Worm (Caenorhabditis elegans) whole organism, late embryonic: ENCODE results near the gene col-177.

Source experiments
- F13H6.1 ChIP-seq: sonication (generic microtip); optimal IDR thresholded peaks from 2 replicates; lab custom pipeline; 2016; ENCODE audit warnings: missing genetic modification characterization, missing compliant biosample characterization
- K09A11.1 ChIP-seq: sonication (generic microtip); optimal IDR thresholded peaks from 2 replicates; lab custom pipeline; 2017; ENCODE audit warnings: antibody characterized with exemption, mild to moderate bottlenecking, missing genetic modification characterization, missing compliant biosample characterization; ENCODE audit not compliant: insufficient read depth
- T23F11.4 ChIP-seq: fragments of 200-800 bp; sonication (Bioruptor generic); optimal IDR thresholded peaks from 2 replicates; lab custom pipeline; 2018; ENCODE audit warnings: mild to moderate bottlenecking, missing genetic modification characterization, missing compliant biosample characterization
- Y22D7AL.16 ChIP-seq: sonication (generic microtip); optimal IDR thresholded peaks from 2 replicates; lab custom pipeline; 2016; ENCODE audit warnings: missing genetic modification characterization, missing compliant biosample characterization
- ahr-1 ChIP-seq: sonication (generic microtip); optimal IDR thresholded peaks from 2 replicates; lab custom pipeline; 2016; ENCODE audit warnings: missing genetic modification characterization, missing compliant biosample characterization
- ama-1 ChIP-seq: fragments of 150-350 bp; optimal IDR thresholded peaks from 2 replicates; lab custom pipeline; 2014
- ceh-14 ChIP-seq: sonication (generic microtip); optimal IDR thresholded peaks from 2 replicates; lab custom pipeline; 2016; ENCODE audit warnings: missing genotype, missing genetic modification characterization, missing compliant biosample characterization
- ceh-18 ChIP-seq: sonication (generic microtip); optimal IDR thresholded peaks from 2 replicates; lab custom pipeline; 2016; ENCODE audit warnings: missing genetic modification characterization, missing compliant biosample characterization
- ceh-19 ChIP-seq: fragments of 200-800 bp; sonication (Bioruptor generic); optimal IDR thresholded peaks from 2 replicates; lab custom pipeline; 2018; ENCODE audit warnings: mild to moderate bottlenecking, missing genetic modification characterization, missing compliant biosample characterization
- ceh-2 ChIP-seq: sonication (generic microtip); optimal IDR thresholded peaks from 2 replicates; lab custom pipeline; 2016; ENCODE audit warnings: missing genotype, missing genetic modification characterization, missing compliant biosample characterization
- ceh-22 ChIP-seq: sonication (generic microtip); optimal IDR thresholded peaks from 2 replicates; lab custom pipeline; 2017; ENCODE audit warnings: missing biosample characterization, missing genetic modification characterization
- ceh-24 ChIP-seq: sonication (generic microtip); optimal IDR thresholded peaks from 2 replicates; lab custom pipeline; 2016; ENCODE audit warnings: mild to moderate bottlenecking, missing genetic modification characterization, missing compliant biosample characterization
- ceh-30 ChIP-seq: fragments of 150-350 bp; optimal IDR thresholded peaks from 2 replicates; lab custom pipeline; 2014; ENCODE audit warnings: missing biosample characterization, missing genetic modification characterization
- ceh-31 ChIP-seq: sonication (generic microtip); optimal IDR thresholded peaks from 2 replicates; lab custom pipeline; 2016; ENCODE audit warnings: missing genetic modification characterization, missing compliant biosample characterization
- ceh-34 ChIP-seq: sonication (generic microtip); optimal IDR thresholded peaks from 2 replicates; lab custom pipeline; 2016; ENCODE audit warnings: mild to moderate bottlenecking, missing genetic modification characterization, missing compliant biosample characterization
- ceh-45 ChIP-seq: fragments of 200-800 bp; sonication (Bioruptor generic); IDR thresholded peaks from 2 replicates; pipeline ENCODE4 v1.3.6; 2022; ENCODE audit warnings: missing genetic modification reagents, missing genetic modification characterization, missing compliant biosample characterization
- ceh-48 ChIP-seq: sonication (generic microtip); optimal IDR thresholded peaks from 2 replicates; lab custom pipeline; 2016; ENCODE audit warnings: missing genetic modification characterization, inconsistent platforms, missing compliant biosample characterization
- dmd-4 ChIP-seq: sonication (generic microtip); optimal IDR thresholded peaks from 2 replicates; lab custom pipeline; 2016; ENCODE audit warnings: borderline replicate concordance, missing genetic modification characterization, missing compliant biosample characterization
- elt-2 ChIP-seq: sonication (generic microtip); optimal IDR thresholded peaks from 2 replicates; lab custom pipeline; 2016; ENCODE audit warnings: missing genetic modification reagents, missing genetic modification characterization, missing compliant biosample characterization
- elt-4 ChIP-seq: sonication (generic microtip); optimal IDR thresholded peaks from 2 replicates; lab custom pipeline; 2016; ENCODE audit warnings: missing genetic modification characterization, missing compliant biosample characterization
- ets-4 ChIP-seq: sonication (generic microtip); optimal IDR thresholded peaks from 2 replicates; lab custom pipeline; 2016; ENCODE audit warnings: missing genetic modification characterization, missing compliant biosample characterization
- eyg-1 ChIP-seq: sonication (generic microtip); optimal IDR thresholded peaks from 2 replicates; lab custom pipeline; 2016; ENCODE audit warnings: missing genotype, missing genetic modification characterization, missing compliant biosample characterization
- fax-1 ChIP-seq: sonication (generic microtip); optimal IDR thresholded peaks from 2 replicates; lab custom pipeline; 2016; ENCODE audit warnings: missing genotype, missing genetic modification characterization, missing compliant biosample characterization
- fkh-10 ChIP-seq: fragments of 150-350 bp; optimal IDR thresholded peaks from 2 replicates; lab custom pipeline; 2014; ENCODE audit warnings: missing biosample characterization, missing genetic modification reagents, missing genetic modification characterization
- gmeb-2 ChIP-seq: sonication (generic microtip); optimal IDR thresholded peaks from 2 replicates; lab custom pipeline; 2016; ENCODE audit warnings: missing genetic modification characterization, inconsistent platforms, missing compliant biosample characterization
- hlh-13 ChIP-seq: fragments of 200-800 bp; sonication (Bioruptor generic); optimal IDR thresholded peaks from 2 replicates; lab custom pipeline; 2018; ENCODE audit warnings: mild to moderate bottlenecking, missing genetic modification characterization, missing compliant biosample characterization
- hlh-30 ChIP-seq: sonication (generic microtip); optimal IDR thresholded peaks from 2 replicates; lab custom pipeline; 2017; ENCODE audit warnings: antibody characterized with exemption, missing genetic modification characterization, missing compliant biosample characterization; ENCODE audit not compliant: insufficient read depth
- lim-6 ChIP-seq: sonication (generic microtip); optimal IDR thresholded peaks from 2 replicates; lab custom pipeline; 2016; ENCODE audit warnings: missing genetic modification characterization, missing compliant biosample characterization
- madf-2 ChIP-seq: sonication (generic microtip); optimal IDR thresholded peaks from 2 replicates; lab custom pipeline; 2017; ENCODE audit warnings: missing genetic modification characterization, missing compliant biosample characterization
- nfya-1 ChIP-seq: sonication (generic microtip); optimal IDR thresholded peaks from 2 replicates; lab custom pipeline; 2017; ENCODE audit warnings: missing genetic modification characterization, mild to moderate bottlenecking, missing compliant biosample characterization, antibody characterized with exemption, moderate library complexity
- nhr-11 ChIP-seq: fragments of 150-350 bp; optimal IDR thresholded peaks from 2 replicates; lab custom pipeline; 2014; ENCODE audit warnings: missing biosample characterization, missing genetic modification characterization
- npax-4 ChIP-seq: sonication (generic microtip); optimal IDR thresholded peaks from 2 replicates; lab custom pipeline; 2016; ENCODE audit warnings: missing genetic modification characterization, missing compliant biosample characterization
- odd-2 ChIP-seq: sonication (generic microtip); optimal IDR thresholded peaks from 2 replicates; lab custom pipeline; 2017; ENCODE audit warnings: antibody characterized with exemption, mild to moderate bottlenecking, missing genetic modification characterization, missing compliant biosample characterization
- pax-1 ChIP-seq: fragments of 150-350 bp; optimal IDR thresholded peaks from 2 replicates; lab custom pipeline; 2014; ENCODE audit warnings: missing biosample characterization, missing genetic modification characterization
- pros-1 ChIP-seq: fragments of 150-350 bp; optimal IDR thresholded peaks from 2 replicates; lab custom pipeline; 2014; ENCODE audit warnings: missing biosample characterization, missing genetic modification reagents, missing genetic modification characterization
- ref-2 ChIP-seq: sonication (generic microtip); optimal IDR thresholded peaks from 2 replicates; lab custom pipeline; 2016; ENCODE audit warnings: missing genetic modification characterization, missing compliant biosample characterization
- rnt-1 ChIP-seq: sonication (generic microtip); optimal IDR thresholded peaks from 2 replicates; lab custom pipeline; 2016; ENCODE audit warnings: missing genetic modification characterization, missing compliant biosample characterization
- sdc-2 ChIP-seq: sonication (generic microtip); optimal IDR thresholded peaks from 2 replicates; lab custom pipeline; 2016; ENCODE audit warnings: missing genotype, missing genetic modification characterization, missing compliant biosample characterization
- sox-4 ChIP-seq: sonication (generic microtip); optimal IDR thresholded peaks from 2 replicates; lab custom pipeline; 2017; ENCODE audit warnings: mild to moderate bottlenecking, missing genetic modification characterization, inconsistent platforms, missing compliant biosample characterization
- tbx-2 ChIP-seq: sonication (generic microtip); optimal IDR thresholded peaks from 2 replicates; lab custom pipeline; 2016; ENCODE audit warnings: missing genetic modification characterization, missing compliant biosample characterization
- tbx-7 ChIP-seq: sonication (generic microtip); optimal IDR thresholded peaks from 2 replicates; lab custom pipeline; 2016; ENCODE audit warnings: missing genotype, missing genetic modification characterization, missing compliant biosample characterization
- ttx-3 ChIP-seq: sonication (generic microtip); optimal IDR thresholded peaks from 2 replicates; lab custom pipeline; 2016; ENCODE audit warnings: missing genetic modification reagents, missing genetic modification characterization, missing compliant biosample characterization
- unc-3 ChIP-seq, 2 experiments: fragments of 200-800 bp in 1 of 2; sonication (Bioruptor generic) in 1 of 2; sonication (generic microtip) in 1 of 2; conservative IDR thresholded peaks in 1 of 2; optimal IDR thresholded peaks in 1 of 2; 2 replicates each; pipeline versions ENCODE4 v1.3.6 to Lab custom; 2016 to 2022; ENCODE audit warnings: missing compliant biosample characterization in 2 of 2, missing genetic modification characterization in 2 of 2, missing genetic modification reagents in 1 of 2
- unc-42 ChIP-seq: sonication (generic microtip); optimal IDR thresholded peaks from 2 replicates; lab custom pipeline; 2016; ENCODE audit warnings: missing genotype, missing genetic modification characterization, missing compliant biosample characterization
- unc-55 ChIP-seq: sonication (generic microtip); optimal IDR thresholded peaks from 2 replicates; lab custom pipeline; 2017; ENCODE audit warnings: missing biosample characterization, missing genetic modification reagents, missing genetic modification characterization

The col-177 gene

ce11 chrX:10966251-10966650 is 35.4 kb downstream of the col-177 start, which contains the start of gene lge-1:
TSS of gene lge-1 (plus strand) at chrX:10966551.
- no peak for TF ChIP-seq ama-1 (lab: Kevin White, UChicago)
- no peak for TF ChIP-seq ceh-18 (tag; lab: Kevin White, UChicago)
- no peak for TF ChIP-seq gmeb-2 (tag; lab: Kevin White, UChicago)
- no peak for TF ChIP-seq odd-2 (tag; lab: Kevin White, UChicago)
- no peak for TF ChIP-seq hlh-13 (GFP tag; lab: Kevin White, UChicago)
- no peak for TF ChIP-seq ref-2 (tag; lab: Kevin White, UChicago)

ce11 chrX:10965508-10965907 is 36.1 kb downstream of the col-177 start:
- TF ChIP-seq ceh-34: no peak
- TF ChIP-seq ceh-14 (tag; lab: Kevin White, UChicago): no peak
- peak; percentile 60 for TF ChIP-seq unc-42 (tag; lab: Kevin White, UChicago)
- TF ChIP-seq madf-2: no peak
- no peak for TF ChIP-seq ceh-31 (tag; lab: Kevin White, UChicago)

ce11 chrX:10963453-10964046 is 38.1 kb downstream of the col-177 start, which contains the start of gene nas-10:
TSS of gene nas-10 (minus strand) at chrX:10963503.
- TF ChIP-seq ceh-18 (tag; lab: Kevin White, UChicago) (peak; percentile 47), F13H6.1 (tag; lab: Kevin White, UChicago) (peak; percentile 55), ceh-22 (tag; lab: Kevin White, UChicago) (no peak), elt-4 (no peak), fax-1 (tag; lab: Kevin White, UChicago) (peak; percentile 77), tbx-7 (tag; lab: Kevin White, UChicago) (peak; percentile 21), dmd-4 (peak; percentile 60), pax-1 (no peak), gmeb-2 (tag; lab: Kevin White, UChicago) (peak; percentile 83), nfya-1 (tag; lab: Kevin White, UChicago) (peak; percentile 56), elt-2 (peak; percentile 84), unc-42 (tag; lab: Kevin White, UChicago) (peak; percentile 37), ceh-48 (peak; percentile 71), nhr-11 (tag; lab: Kevin White, UChicago) (no peak), hlh-30 (tag; lab: Kevin White, UChicago) (peak; percentile 43), Y22D7AL.16 (tag; lab: Kevin White, UChicago) (peak; percentile 72), ttx-3 (tag; lab: Kevin White, UChicago) (peak; percentile 88), unc-3 (GFP tag; conservative IDR thresholded peaks at IDR 0.05; lab: Robert Waterston, UW) (peak; percentile 78), unc-3 (tag; optimal IDR thresholded peaks at IDR 0.05; lab: Kevin White, UChicago) (peak; percentile 84), ceh-2 (tag; lab: Kevin White, UChicago) (peak; percentile 75), pros-1 (tag; lab: Kevin White, UChicago) (no peak), ceh-14 (tag; lab: Kevin White, UChicago) (peak; percentile 60), ahr-1 (tag; lab: Kevin White, UChicago) (peak; percentile 39), unc-55 (GFP tag; lab: Kevin White, UChicago) (no peak), ets-4 (tag; lab: Kevin White, UChicago) (peak; percentile 34), madf-2 (peak; percentile 77), sdc-2 (tag; lab: Kevin White, UChicago) (peak; percentile 84), ref-2 (tag; lab: Kevin White, UChicago) (peak; percentile 58), fkh-10 (GFP tag; lab: Kevin White, UChicago) (no peak), sox-4 (peak; percentile 83), hlh-13 (GFP tag; lab: Kevin White, UChicago) (peak; percentile 64), T23F11.4 (GFP tag; lab: Kevin White, UChicago) (peak; percentile 67), npax-4 (tag; lab: Kevin White, UChicago) (peak; percentile 68), ceh-45 (GFP tag; lab: Robert Waterston, UW) (peak; percentile 82), tbx-2 (tag; lab: Kevin White, UChicago) (peak; percentile 80), lim-6 (tag; lab: Kevin White, UChicago) (peak; percentile 46), ceh-30 (tag; lab: Kevin White, UChicago) (no peak), K09A11.1 (tag; lab: Kevin White, UChicago) (peak; percentile 75), ceh-31 (tag; lab: Kevin White, UChicago) (peak; percentile 31), ceh-19 (GFP tag; lab: Kevin White, UChicago) (peak; percentile 83), ceh-24 (peak; percentile 44), eyg-1 (tag; lab: Kevin White, UChicago) (peak; percentile 73), ama-1 (lab: Kevin White, UChicago) (no peak), rnt-1 (tag; lab: Kevin White, UChicago) (peak; percentile 33), odd-2 (tag; lab: Kevin White, UChicago) (peak; percentile 38), ceh-34 (peak; percentile 82)
